Fruit fly (Drosophila melanogaster) whole organism, embryonic: ENCODE results near the gene TM9SF3.

ENCODE experiments used
- CG10209 ChIP-seq: fragments of 200-800 bp; sonication (Bioruptor generic); optimal IDR thresholded peaks from 3 replicates; lab custom pipeline; 2017; ENCODE audit warnings: missing biosample characterization, mild to moderate bottlenecking, missing genetic modification characterization, missing genetic modification reagents
- CG10654 ChIP-seq: fragments of 200-800 bp; sonication (Bioruptor generic); optimal IDR thresholded peaks from 2 replicates; lab custom pipeline; 2016; ENCODE audit warnings: missing biosample characterization, missing genetic modification characterization
- CG10979 ChIP-seq: fragments of 200-800 bp; sonication (Bioruptor generic); optimal IDR thresholded peaks from 2 replicates; lab custom pipeline; 2018; ENCODE audit warnings: missing biosample characterization, mild to moderate bottlenecking, missing genetic modification characterization, moderate library complexity
- CG11247 ChIP-seq: fragments of 200-800 bp; sonication (Bioruptor generic); IDR thresholded peaks from 2 replicates; pipeline ENCODE4 v1.3.6; 2022; ENCODE audit warnings: missing biosample characterization, missing genetic modification characterization
- CG11456 ChIP-seq: fragments of 200-800 bp; sonication (Bioruptor generic); IDR thresholded peaks from 3 replicates; pipeline ENCODE4 v1.3.6; 2022; ENCODE audit warnings: missing biosample characterization, missing genetic modification characterization
- CG13775 ChIP-seq: fragments of 200-800 bp; sonication (Bioruptor generic); optimal IDR thresholded peaks from 3 replicates; lab custom pipeline; 2017; ENCODE audit warnings: missing biosample characterization, mild to moderate bottlenecking, missing genetic modification characterization
- CG14441 ChIP-seq: fragments of 200-800 bp; sonication (Bioruptor generic); IDR thresholded peaks from 2 replicates; pipeline ENCODE4 v1.3.6; 2022; ENCODE audit warnings: missing biosample characterization, missing genetic modification characterization
- CG1602 ChIP-seq: fragments of 200-800 bp; sonication (Bioruptor generic); optimal IDR thresholded peaks from 3 replicates; lab custom pipeline; 2016; ENCODE audit warnings: missing biosample characterization, missing genetic modification characterization
- CG17328 ChIP-seq: fragments of 200-800 bp; sonication (Bioruptor generic); IDR thresholded peaks from 2 replicates; pipeline ENCODE4 v1.3.6; 2022; ENCODE audit warnings: missing biosample characterization, missing genetic modification characterization
- CG2712 ChIP-seq: fragments of 200-800 bp; optimal IDR thresholded peaks from 3 replicates; lab custom pipeline; 2019; ENCODE audit warnings: missing biosample characterization, mild to moderate bottlenecking, missing genetic modification characterization, moderate library complexity
- CG34422 ChIP-seq: fragments of 200-800 bp; sonication (Bioruptor generic); IDR thresholded peaks from 3 replicates; pipeline ENCODE4 v1.3.6; 2022; ENCODE audit warnings: missing biosample characterization, missing genetic modification characterization
- CG4404 ChIP-seq: fragments of 200-800 bp; sonication (Bioruptor generic); IDR thresholded peaks from 2 replicates; pipeline ENCODE4 v1.3.6; 2022; ENCODE audit warnings: missing biosample characterization, missing genetic modification characterization
- CG4707 ChIP-seq: fragments of 200-800 bp; sonication (Bioruptor generic); optimal IDR thresholded peaks from 2 replicates; lab custom pipeline; 2018; ENCODE audit warnings: missing biosample characterization, mild to moderate bottlenecking, missing genetic modification characterization, moderate library complexity
- CG6175 ChIP-seq: fragments of 200-800 bp; sonication (Bioruptor generic); IDR thresholded peaks from 3 replicates; pipeline ENCODE4 v1.3.6; 2022; ENCODE audit warnings: missing biosample characterization, missing genetic modification characterization
- CG7357 ChIP-seq: fragments of 200-800 bp; sonication (Bioruptor generic); IDR thresholded peaks from 3 replicates; pipeline ENCODE4 v1.3.6; 2022; ENCODE audit warnings: missing biosample characterization, missing genetic modification characterization
- CG7745 ChIP-seq: fragments of 200-800 bp; sonication (Bioruptor generic); optimal IDR thresholded peaks from 2 replicates; lab custom pipeline; 2018; ENCODE audit warnings: missing biosample characterization, mild to moderate bottlenecking, missing genetic modification characterization, moderate library complexity
- CG7987 ChIP-seq: fragments of 200-800 bp; sonication (Bioruptor generic); optimal IDR thresholded peaks from 2 replicates; lab custom pipeline; 2018; ENCODE audit warnings: missing biosample characterization, mild to moderate bottlenecking, missing genetic modification characterization, moderate library complexity
- CG9932 ChIP-seq: fragments of 200-800 bp; sonication (Bioruptor generic); IDR thresholded peaks from 2 replicates; pipeline ENCODE4 v1.3.6; 2022; ENCODE audit warnings: missing biosample characterization, missing genetic modification characterization
- CHES-1-like ChIP-seq: fragments of 200-800 bp; sonication (Bioruptor generic); optimal IDR thresholded peaks from 2 replicates; lab custom pipeline; 2016; ENCODE audit warnings: missing biosample characterization, missing genetic modification characterization
- D19A ChIP-seq: fragments of 200-800 bp; optimal IDR thresholded peaks from 3 replicates; lab custom pipeline; 2019; ENCODE audit warnings: missing biosample characterization, mild to moderate bottlenecking, missing genetic modification characterization, moderate library complexity
- Drgx ChIP-seq: fragments of 200-800 bp; sonication (Bioruptor generic); IDR thresholded peaks from 2 replicates; pipeline ENCODE4 v1.3.6; 2022; ENCODE audit warnings: missing biosample characterization, missing genetic modification characterization
- Ets65A ChIP-seq: fragments of 200-800 bp; sonication (Bioruptor generic); peaks from one replicate; lab custom pipeline; 2016; ENCODE audit warnings: missing biosample characterization, missing genetic modification characterization
- HLH3B ChIP-seq: fragments of 200-800 bp; sonication (Bioruptor generic); IDR thresholded peaks from 2 replicates; pipeline ENCODE4 v1.3.6; 2022; ENCODE audit warnings: missing biosample characterization, missing genetic modification characterization
- MESR4 ChIP-seq: fragments of 200-800 bp; sonication (Bioruptor generic); optimal IDR thresholded peaks from 2 replicates; lab custom pipeline; 2018; ENCODE audit warnings: missing biosample characterization, mild to moderate bottlenecking, missing genetic modification characterization, moderate library complexity
- Med ChIP-seq: fragments of 200-800 bp; sonication (Bioruptor generic); peaks from one replicate; lab custom pipeline; 2016; ENCODE audit warnings: missing biosample characterization, missing genetic modification characterization, mild to moderate bottlenecking, inconsistent platforms, moderate library complexity
- caup ChIP-seq: fragments of 200-800 bp; sonication (Bioruptor generic); optimal IDR thresholded peaks from 3 replicates; lab custom pipeline; 2017; ENCODE audit warnings: missing biosample characterization, mild to moderate bottlenecking, missing genetic modification characterization, moderate library complexity; ENCODE audit not compliant: severe bottlenecking
- chinmo ChIP-seq: fragments of 200-800 bp; sonication (Bioruptor generic); IDR thresholded peaks from 4 replicates; pipeline ENCODE4 v1.3.6; 2022; ENCODE audit warnings: missing biosample characterization, missing genetic modification characterization; ENCODE audit not compliant: partially characterized antibody
- ci ChIP-seq: fragments of 200-800 bp; sonication (Bioruptor generic); IDR thresholded peaks from 3 replicates; pipeline ENCODE4 v1.3.6; 2022; ENCODE audit warnings: missing biosample characterization, missing genetic modification characterization
- cwo ChIP-seq: fragments of 200-800 bp; sonication (Bioruptor generic); optimal IDR thresholded peaks from 3 replicates; lab custom pipeline; 2017; ENCODE audit warnings: missing biosample characterization, missing genetic modification characterization, mild to moderate bottlenecking, moderate library complexity, missing genetic modification reagents
- da ChIP-seq: fragments of 200-800 bp; sonication (Bioruptor generic); optimal IDR thresholded peaks from 2 replicates; lab custom pipeline; 2016; ENCODE audit warnings: missing biosample characterization, missing genetic modification characterization
- dimm ChIP-seq: fragments of 200-800 bp; sonication (Bioruptor generic); IDR thresholded peaks from 2 replicates; pipeline ENCODE4 v1.3.6; 2022; ENCODE audit warnings: missing biosample characterization, missing genetic modification characterization
- en ChIP-seq: fragments of 200-800 bp; sonication (Bioruptor generic); optimal IDR thresholded peaks from 2 replicates; lab custom pipeline; 2016; ENCODE audit warnings: missing biosample characterization, missing genetic modification characterization
- grau ChIP-seq: fragments of 200-800 bp; optimal IDR thresholded peaks from 3 replicates; lab custom pipeline; 2019; ENCODE audit warnings: missing biosample characterization, mild to moderate bottlenecking, missing genetic modification characterization, moderate library complexity
- h ChIP-seq: fragments of >200 bp; optimal IDR thresholded peaks from 2 replicates; lab custom pipeline; 2017
- hth ChIP-seq: fragments of >200 bp; optimal IDR thresholded peaks from 2 replicates; lab custom pipeline; 2017; ENCODE audit warnings: inconsistent platforms
- lab ChIP-seq: fragments of 200-800 bp; sonication (Bioruptor generic); optimal IDR thresholded peaks from 3 replicates; lab custom pipeline; 2017; ENCODE audit warnings: missing biosample characterization, missing genetic modification characterization, mild to moderate bottlenecking, moderate library complexity, missing genetic modification reagents
- otp ChIP-seq: fragments of 200-800 bp; sonication (Bioruptor generic); IDR thresholded peaks from 3 replicates; pipeline ENCODE4, ENCODE4 v1.3.6; 2022; ENCODE audit warnings: missing biosample characterization, missing genetic modification characterization
- pho ChIP-seq: fragments of 200-800 bp; sonication (Bioruptor generic); optimal IDR thresholded peaks from 2 replicates; lab custom pipeline; 2016; ENCODE audit warnings: missing biosample characterization, missing genetic modification characterization
- prd ChIP-seq, 3 experiments: fragments of >200 bp in 2 of 3; fragments of 200-800 bp in 1 of 3; sonication (Bioruptor generic) in 1 of 3; optimal IDR thresholded peaks in 2 of 3; IDR thresholded peaks in 1 of 3; 2 replicates in 2 of 3; 3 replicates in 1 of 3; pipeline versions ENCODE4 v1.3.6 to Lab custom; 2017 to 2022; ENCODE audit warnings: missing biosample characterization in 1 of 3, missing genetic modification characterization in 1 of 3
- row ChIP-seq: fragments of 200-800 bp; sonication (Bioruptor generic); IDR thresholded peaks from 3 replicates; pipeline ENCODE4 v1.3.6; 2022; ENCODE audit warnings: missing biosample characterization, missing genetic modification characterization
- sens ChIP-seq: fragments of 200-800 bp; sonication (Bioruptor generic); peaks from one replicate; lab custom pipeline; 2016; ENCODE audit warnings: missing biosample characterization, missing genetic modification characterization
- sim ChIP-seq: fragments of 200-800 bp; sonication (Bioruptor generic); IDR thresholded peaks from 2 replicates; pipeline ENCODE4 v1.3.6; 2022; ENCODE audit warnings: missing biosample characterization, missing genetic modification characterization
- slbo ChIP-seq: fragments of 200-800 bp; sonication (Bioruptor generic); IDR thresholded peaks from 2 replicates; pipeline ENCODE4 v1.3.6; 2022; ENCODE audit warnings: missing biosample characterization, missing genetic modification characterization
- sob ChIP-seq: fragments of 200-800 bp; sonication (Bioruptor generic); IDR thresholded peaks from 2 replicates; pipeline ENCODE4 v1.3.6; 2022; ENCODE audit warnings: missing biosample characterization, missing genetic modification characterization
- sqz ChIP-seq: fragments of 200-800 bp; sonication (Bioruptor generic); optimal IDR thresholded peaks from 3 replicates; lab custom pipeline; 2018; ENCODE audit warnings: missing biosample characterization, mild to moderate bottlenecking, missing genetic modification characterization
- trh ChIP-seq: fragments of 200-800 bp; sonication (Bioruptor generic); optimal IDR thresholded peaks from 2 replicates; lab custom pipeline; 2016; ENCODE audit warnings: missing biosample characterization, missing genetic modification characterization

Gene TM9SF3

dm6 chr3L:5581542-5581941 is 22.2 kb downstream of the TM9SF3 start:
- TF ChIP-seq caup (GFP tag; lab: Kevin White, UChicago) (no peak), CG14441 (0 out of 2 replicates have a peak, but pooled peaks have one; percentile 9), CG11247 (GFP tag; lab: Robert Waterston, UW) (0 out of 2 replicates have a peak, but pooled peaks have one; percentile 23), pho (GFP tag; lab: Kevin White, UChicago) (no peak), en (GFP tag; lab: Kevin White, UChicago) (no peak), D19A (tag; lab: Kevin White, UChicago) (no peak), CG10654 (no peak), Med (GFP tag; lab: Kevin White, UChicago) (peak; percentile 74), h (lab: Kevin White, UChicago) (no peak), CG17328 (GFP tag; lab: Robert Waterston, UW) (0 out of 2 replicates have a peak, but pooled peaks have one; percentile 25), otp (0 out of 3 replicates have a peak, but pooled peaks have one; percentile 55), sim (no peak), sens (peak; percentile 33), dimm (GFP tag; lab: Robert Waterston, UW) (no peak), prd (optimal IDR thresholded peaks at IDR 0.05; lab: Kevin White, UChicago) (no peak), prd (GFP tag; IDR thresholded peaks at IDR 0.05; lab: Robert Waterston, UW) (0 out of 3 replicates have a peak, but pooled peaks have one; percentile 9), sqz (GFP tag; lab: Kevin White, UChicago) (peak; percentile 7)

dm6 chr3L:5580490-5581116 is 23.2 kb downstream of the TM9SF3 start:
- TF ChIP-seq trh (GFP tag; lab: Kevin White, UChicago) (no peak), CG4707 (GFP tag; lab: Kevin White, UChicago) (no peak), hth (lab: Kevin White, UChicago) (no peak), da (GFP tag; lab: Kevin White, UChicago) (no peak), CHES-1-like (GFP tag; lab: Kevin White, UChicago) (no peak), otp (peak; percentile 61; the same call in 2 of the 3 replicates), sob (0 out of 2 replicates have a peak, but pooled peaks have one; percentile 23), CG1602 (GFP tag; lab: Kevin White, UChicago) (no peak), slbo (GFP tag; lab: Robert Waterston, UW) (0 out of 2 replicates have a peak, but pooled peaks have one; percentile 12), grau (tag; lab: Kevin White, UChicago) (peak; percentile 62), CG7987 (GFP tag; lab: Kevin White, UChicago) (peak; percentile 2), CG13775 (GFP tag; lab: Kevin White, UChicago) (no peak), CG6175 (GFP tag; lab: Robert Waterston, UW) (0 out of 3 replicates have a peak, but pooled peaks have one; percentile 10), HLH3B (0 out of 2 replicates have a peak, but pooled peaks have one; percentile 7), ci (GFP tag; lab: Robert Waterston, UW) (0 out of 3 replicates have a peak, but pooled peaks have one; percentile 23), CG34422 (GFP tag; lab: Robert Waterston, UW) (0 out of 3 replicates have a peak, but pooled peaks have one; percentile 9), chinmo (0 out of 4 replicates have a peak, but pooled peaks have one; percentile 32), cwo (peak; percentile 51)

dm6 chr3L:5579762-5580161 is 24.0 kb downstream of the TM9SF3 start:
- TF ChIP-seq CG4404 (GFP tag; lab: Robert Waterston, UW) = no peak
- TF ChIP-seq CG10979 (tag; lab: Kevin White, UChicago) = no peak
- 0 out of 2 replicates have a peak, but pooled peaks have one; percentile 34 for TF ChIP-seq CG9932 (GFP tag; lab: Robert Waterston, UW)
- TF ChIP-seq Drgx = peak; percentile 80
- no peak for TF ChIP-seq CG7745 (tag; lab: Kevin White, UChicago)
- TF ChIP-seq CG10209 (GFP tag; lab: Kevin White, UChicago) = no peak
- peak; percentile 89 for TF ChIP-seq Ets65A (GFP tag; lab: Kevin White, UChicago)
- TF ChIP-seq CG2712 (tag; lab: Kevin White, UChicago) = no peak
- TF ChIP-seq en (GFP tag; lab: Kevin White, UChicago) = no peak
- no peak for TF ChIP-seq row (GFP tag; lab: Robert Waterston, UW)
- no peak for TF ChIP-seq lab
- TF ChIP-seq CG7357 = no peak
- TF ChIP-seq sens = peak; percentile 30
- 0 out of 3 replicates have a peak, but pooled peaks have one; percentile 15 for TF ChIP-seq ci (GFP tag; lab: Robert Waterston, UW)
- TF ChIP-seq CG11456 (GFP tag; lab: Robert Waterston, UW) = 0 out of 3 replicates have a peak, but pooled peaks have one; percentile 46
- no peak for TF ChIP-seq MESR4 (GFP tag; lab: Kevin White, UChicago)
